Worm (Caenorhabditis elegans) whole organism, L4/young adult: ENCODE results near the gene C34C6.3.

Source experiments
- W03F9.2 ChIP-seq: fragments of 150-350 bp; optimal IDR thresholded peaks from 2 replicates; lab custom pipeline; 2014; ENCODE audit warnings: missing biosample characterization, missing genetic modification characterization
- dao-5 ChIP-seq: sonication (generic microtip); optimal IDR thresholded peaks from 2 replicates; lab custom pipeline; 2016; ENCODE audit warnings: missing genotype, missing genetic modification characterization, moderate library complexity, missing compliant biosample characterization

DNA sequence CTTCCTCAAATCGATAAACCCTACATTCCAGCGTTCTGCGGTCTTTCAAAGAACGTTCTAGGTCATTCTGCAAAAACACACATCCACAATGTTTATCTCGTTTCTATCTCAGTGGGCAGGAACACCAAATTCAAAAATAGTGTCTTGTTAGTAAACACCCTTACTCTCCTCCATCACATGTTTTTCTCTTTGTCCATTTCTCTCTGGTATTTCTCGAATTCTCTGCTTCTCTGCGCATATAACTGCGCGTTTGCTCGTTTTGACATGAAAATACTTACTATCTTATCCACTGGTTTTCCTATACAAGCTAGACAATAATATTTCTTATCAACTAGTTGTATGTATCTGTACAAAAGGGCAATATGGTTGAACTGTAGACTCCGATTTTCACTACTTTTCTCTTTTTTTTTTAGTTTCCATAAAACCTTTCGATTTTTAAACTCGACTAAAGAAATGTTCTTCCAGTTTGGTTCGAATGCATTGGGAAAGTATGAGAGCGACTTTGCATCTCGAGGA, 41.0 kb upstream of the C34C6.3 start, which contains the start of gene pyr-1:
- TF ChIP-seq dao-5 (tag; lab: Kevin White, UChicago) (no peak), W03F9.2 (tag; lab: Kevin White, UChicago) (no peak)
